Worm (Caenorhabditis elegans) whole organism, mixed stage, embryonic: ENCODE results near the gene dop-2.
A peak's percentile ranks its signal among the peaks of the same experiment; 100 is the strongest.

Source experiments
- bed-3 ChIP-seq: fragments of 200-800 bp; sonication (Bioruptor generic); optimal IDR thresholded peaks from 3 replicates; lab custom pipeline; 2018; ENCODE audit warnings: mild to moderate bottlenecking, missing genetic modification characterization, moderate library complexity, missing compliant biosample characterization
- blmp-1 ChIP-seq: fragments of 150-350 bp; optimal IDR thresholded peaks from 2 replicates; lab custom pipeline; 2014; ENCODE audit warnings: missing biosample characterization, missing genetic modification characterization
- ceh-43 ChIP-seq: fragments of 200-800 bp; sonication (Bioruptor generic); optimal IDR thresholded peaks from 2 replicates; lab custom pipeline; 2018; ENCODE audit warnings: mild to moderate bottlenecking, missing genetic modification characterization, moderate library complexity, missing compliant biosample characterization
- ces-1 ChIP-seq: fragments of 150-350 bp; optimal IDR thresholded peaks from 2 replicates; lab custom pipeline; 2014; ENCODE audit warnings: missing biosample characterization, missing genetic modification reagents, missing genetic modification characterization
- cnd-1 ChIP-seq: fragments of 200-800 bp; sonication (Bioruptor generic); optimal IDR thresholded peaks from 2 replicates; lab custom pipeline; 2018; ENCODE audit warnings: mild to moderate bottlenecking, missing genetic modification characterization, missing compliant biosample characterization
- drap-1 ChIP-seq: fragments of 200-800 bp; sonication (Bioruptor generic); optimal IDR thresholded peaks from 3 replicates; lab custom pipeline; 2018; ENCODE audit warnings: mild to moderate bottlenecking, missing genetic modification characterization, missing compliant biosample characterization
- elt-1 ChIP-seq: sonication (generic microtip); optimal IDR thresholded peaks from 2 replicates; lab custom pipeline; 2017; ENCODE audit warnings: missing genetic modification characterization, mild to moderate bottlenecking, missing compliant biosample characterization, antibody characterized with exemption, moderate library complexity, borderline replicate concordance; ENCODE audit not compliant: insufficient read depth
- flh-1 ChIP-seq: fragments of 200-800 bp; sonication (Bioruptor generic); optimal IDR thresholded peaks from 2 replicates; lab custom pipeline; 2018; ENCODE audit warnings: mild to moderate bottlenecking, missing genetic modification characterization, moderate library complexity, missing compliant biosample characterization
- hlh-1 ChIP-seq: fragments of 150-350 bp; optimal IDR thresholded peaks from 2 replicates; lab custom pipeline; 2014; ENCODE audit warnings: missing biosample characterization, missing genetic modification reagents, missing genetic modification characterization
- lin-13 ChIP-seq: fragments of 150-350 bp; optimal IDR thresholded peaks from 2 replicates; lab custom pipeline; 2014; ENCODE audit warnings: missing biosample characterization, missing genetic modification characterization
- lin-32 ChIP-seq: fragments of 200-800 bp; sonication (Bioruptor generic); optimal IDR thresholded peaks from 2 replicates; lab custom pipeline; 2018; ENCODE audit warnings: mild to moderate bottlenecking, missing genetic modification characterization, missing compliant biosample characterization
- lsy-2 ChIP-seq: fragments of 150-350 bp; optimal IDR thresholded peaks from 2 replicates; lab custom pipeline; 2014; ENCODE audit warnings: missing biosample characterization, missing genetic modification characterization
- mab-5 ChIP-seq: fragments of 150-350 bp; optimal IDR thresholded peaks from 2 replicates; lab custom pipeline; 2014; ENCODE audit warnings: missing biosample characterization, missing genetic modification characterization
- mep-1 ChIP-seq: fragments of 150-350 bp; optimal IDR thresholded peaks from 2 replicates; lab custom pipeline; 2017; ENCODE audit warnings: missing biosample characterization, missing genetic modification reagents, missing genetic modification characterization, inconsistent platforms
- mls-2 ChIP-seq: sonication (generic microtip); optimal IDR thresholded peaks from 2 replicates; lab custom pipeline; 2016; ENCODE audit warnings: mild to moderate bottlenecking, missing genetic modification characterization, moderate library complexity, missing compliant biosample characterization
- nhr-12 ChIP-seq: fragments of 150-350 bp; optimal IDR thresholded peaks from 2 replicates; lab custom pipeline; 2014; ENCODE audit warnings: missing biosample characterization, missing genetic modification characterization
- nhr-2 ChIP-seq: fragments of 150-350 bp; optimal IDR thresholded peaks from 2 replicates; lab custom pipeline; 2014; ENCODE audit warnings: missing biosample characterization, missing genetic modification characterization
- nhr-237 ChIP-seq: fragments of 150-350 bp; optimal IDR thresholded peaks from 2 replicates; lab custom pipeline; 2014; ENCODE audit warnings: missing biosample characterization, missing genetic modification characterization
- nhr-28 ChIP-seq: fragments of 150-350 bp; optimal IDR thresholded peaks from 2 replicates; lab custom pipeline; 2014; ENCODE audit warnings: missing biosample characterization, missing genetic modification characterization
- nhr-76 ChIP-seq: sonication (generic microtip); optimal IDR thresholded peaks from 2 replicates; lab custom pipeline; 2017; ENCODE audit warnings: missing biosample characterization, missing genetic modification characterization
- pha-4 ChIP-seq: fragments of 150-350 bp; optimal IDR thresholded peaks from 2 replicates; lab custom pipeline; 2018; ENCODE audit warnings: missing biosample characterization, missing genetic modification reagents, missing genetic modification characterization
- sem-2 ChIP-seq: fragments of 200-800 bp; sonication (Bioruptor generic); optimal IDR thresholded peaks from 2 replicates; lab custom pipeline; 2018; ENCODE audit warnings: mild to moderate bottlenecking, missing genetic modification characterization, missing compliant biosample characterization
- snpc-4 ChIP-seq: fragments of 150-350 bp; optimal IDR thresholded peaks from 2 replicates; lab custom pipeline; 2014; ENCODE audit warnings: missing biosample characterization, missing genetic modification characterization
- sptf-1 ChIP-seq: sonication (generic microtip); optimal IDR thresholded peaks from 2 replicates; lab custom pipeline; 2017; ENCODE audit warnings: mild to moderate bottlenecking, missing genetic modification characterization, moderate library complexity, missing compliant biosample characterization
- tbx-8 ChIP-seq: fragments of 200-800 bp; sonication (Bioruptor generic); optimal IDR thresholded peaks from 2 replicates; lab custom pipeline; 2018; ENCODE audit warnings: mild to moderate bottlenecking, missing genetic modification characterization, moderate library complexity, missing compliant biosample characterization
- unc-120 ChIP-seq: sonication (generic microtip); optimal IDR thresholded peaks from 2 replicates; lab custom pipeline; 2017; ENCODE audit warnings: missing genetic modification characterization, missing compliant biosample characterization; ENCODE audit not compliant: poor library complexity, severe bottlenecking
- unc-39 ChIP-seq: fragments of 150-350 bp; optimal IDR thresholded peaks from 2 replicates; lab custom pipeline; 2014; ENCODE audit warnings: missing biosample characterization, missing genetic modification characterization
- unc-62 ChIP-seq: fragments of 150-350 bp; optimal IDR thresholded peaks from 2 replicates; lab custom pipeline; 2014; ENCODE audit warnings: missing biosample characterization, missing genetic modification reagents, missing genetic modification characterization
- zip-8 ChIP-seq: fragments of 150-350 bp; optimal IDR thresholded peaks from 2 replicates; lab custom pipeline; 2014; ENCODE audit warnings: missing biosample characterization, missing genetic modification characterization
- ztf-11 ChIP-seq: fragments of 150-350 bp; optimal IDR thresholded peaks from 2 replicates; lab custom pipeline; 2014; ENCODE audit warnings: missing biosample characterization, missing genetic modification characterization

The dop-2 gene

DNA sequence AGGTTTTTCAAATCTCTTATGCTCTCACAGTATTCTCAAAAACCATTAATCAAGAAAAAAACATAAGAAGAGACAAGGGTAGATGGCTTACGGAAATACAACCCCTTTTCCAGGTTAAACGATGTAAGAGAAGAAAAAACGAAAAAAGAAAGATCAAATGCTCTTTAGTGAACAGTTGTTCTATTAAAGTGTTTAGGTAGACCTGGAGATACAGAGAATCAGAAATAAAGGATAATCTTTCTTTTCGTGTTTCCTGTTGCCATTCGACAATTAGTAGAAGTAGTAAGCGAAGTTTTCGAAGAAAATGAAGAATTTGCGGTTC is 25.1 kb upstream of the dop-2 start, which contains the start of gene K09G1.1:
Gene K09G1.1, plus strand, starts transcription at position 223 of the 322 bp plus-strand sequence.
- no peak for TF ChIP-seq ces-1
- no peak for TF ChIP-seq nhr-2
- no peak for TF ChIP-seq unc-62
- no peak for TF ChIP-seq flh-1 (GFP tag; lab: Kevin White, UChicago)
- no peak for TF ChIP-seq pha-4 (tag; lab: Kevin White, UChicago)
- TF ChIP-seq sem-2 (GFP tag; lab: Kevin White, UChicago), result no peak
- TF ChIP-seq drap-1 (GFP tag; lab: Kevin White, UChicago), result no peak
- TF ChIP-seq unc-39 (tag; lab: Kevin White, UChicago), result no peak
- TF ChIP-seq ztf-11 (tag; lab: Kevin White, UChicago), result no peak
- no peak for TF ChIP-seq nhr-12 (tag; lab: Kevin White, UChicago)
- TF ChIP-seq lin-32 (GFP tag; lab: Kevin White, UChicago), result no peak
- TF ChIP-seq mls-2 (tag; lab: Kevin White, UChicago), result no peak
- no peak for TF ChIP-seq nhr-237 (tag; lab: Kevin White, UChicago)
- TF ChIP-seq mep-1, result no peak
- TF ChIP-seq tbx-8 (GFP tag; lab: Kevin White, UChicago), result no peak
- TF ChIP-seq sptf-1, result no peak
- TF ChIP-seq elt-1 (tag; lab: Kevin White, UChicago), result no peak

DNA sequence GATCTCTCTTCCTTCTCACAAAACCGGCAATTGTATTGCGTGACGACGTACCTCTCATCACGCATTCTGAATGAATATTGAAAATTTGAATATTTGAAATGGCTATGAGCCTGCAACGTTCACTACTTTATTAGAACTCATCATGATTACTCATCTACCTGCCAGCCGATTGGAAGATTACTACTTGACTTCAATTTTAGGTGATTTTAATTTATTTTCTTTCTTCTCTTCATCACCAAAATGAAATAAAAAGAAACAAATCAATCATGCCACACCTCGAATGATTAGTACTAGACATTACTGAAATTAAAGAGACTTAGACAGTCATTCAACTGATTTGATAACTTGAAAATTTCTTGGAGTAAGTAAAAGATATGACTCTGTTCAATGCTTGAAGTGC is 24.1 kb upstream of the dop-2 start:
- TF ChIP-seq mep-1, result no peak
- TF ChIP-seq nhr-76 (tag; lab: Kevin White, UChicago), result no peak
- no peak for TF ChIP-seq nhr-12 (tag; lab: Kevin White, UChicago)
- TF ChIP-seq snpc-4 (tag; lab: Kevin White, UChicago), result no peak
- TF ChIP-seq mab-5, result no peak
- no peak for TF ChIP-seq flh-1 (GFP tag; lab: Kevin White, UChicago)
- TF ChIP-seq nhr-28 (tag; lab: Kevin White, UChicago), result no peak
- TF ChIP-seq ceh-43 (GFP tag; lab: Kevin White, UChicago), result no peak
- TF ChIP-seq unc-62, result no peak
- no peak for TF ChIP-seq drap-1 (GFP tag; lab: Kevin White, UChicago)
- no peak for TF ChIP-seq zip-8 (tag; lab: Kevin White, UChicago)
- no peak for TF ChIP-seq hlh-1 (tag; lab: Kevin White, UChicago)

DNA sequence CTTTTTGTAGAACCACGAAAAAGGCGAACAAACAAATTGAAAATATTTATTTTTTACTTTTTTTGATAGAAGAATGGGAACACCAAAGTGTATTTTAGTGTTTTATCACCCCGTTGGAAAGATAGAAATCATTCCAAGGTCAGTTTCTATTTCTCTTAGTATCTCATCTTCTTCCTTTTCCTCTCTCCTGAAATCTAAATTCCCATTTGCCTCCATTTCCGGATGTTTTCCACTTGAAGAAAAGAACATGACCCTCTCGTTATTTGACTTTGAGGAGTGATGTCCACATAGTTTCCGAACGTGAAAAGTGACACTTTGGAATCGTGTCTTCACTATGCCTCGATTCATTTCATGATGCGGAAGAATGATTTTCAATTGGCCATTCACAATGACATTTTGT is 20.7 kb upstream of the dop-2 start:
- no peak for TF ChIP-seq lin-13 (tag; lab: Kevin White, UChicago)
- TF ChIP-seq elt-1 (tag; lab: Kevin White, UChicago), result peak; percentile 63

ce11 chrV:9588574-9588973 is 19.8 kb upstream of the dop-2 start:
- TF ChIP-seq unc-39 (tag; lab: Kevin White, UChicago), result no peak
- TF ChIP-seq mab-5, result no peak
- peak; percentile 36 for TF ChIP-seq elt-1 (tag; lab: Kevin White, UChicago)
- TF ChIP-seq lin-13 (tag; lab: Kevin White, UChicago), result no peak
- TF ChIP-seq, all 35 proteins: peak for 1

- TF ChIP-seq nhr-28 (tag; lab: Kevin White, UChicago) (no peak), blmp-1 (tag; lab: Kevin White, UChicago) (no peak), sptf-1 (no peak), nhr-12 (tag; lab: Kevin White, UChicago) (no peak), lin-13 (tag; lab: Kevin White, UChicago) (no peak), tbx-8 (GFP tag; lab: Kevin White, UChicago) (no peak), ces-1 (no peak), ceh-43 (GFP tag; lab: Kevin White, UChicago) (no peak), nhr-2 (no peak), lsy-2 (no peak), unc-120 (no peak)
- TF ChIP-seq, all 35 proteins: peak for 0
These were observed 18.0 kb upstream of the dop-2 start, which contains the start of gene K09G1.2 for ce11 chrV:9590317-9590716. TSS of gene K09G1.2 (plus strand) at chrV:9590617.

- TF ChIP-seq nhr-28 (tag; lab: Kevin White, UChicago), result no peak
- TF ChIP-seq unc-62, result no peak
- TF ChIP-seq sem-2 (GFP tag; lab: Kevin White, UChicago), result no peak
- no peak for TF ChIP-seq hlh-1 (tag; lab: Kevin White, UChicago)
- no peak for TF ChIP-seq lin-32 (GFP tag; lab: Kevin White, UChicago)
- TF ChIP-seq bed-3 (GFP tag; lab: Kevin White, UChicago), result no peak
- no peak for TF ChIP-seq nhr-12 (tag; lab: Kevin White, UChicago)
- no peak for TF ChIP-seq ces-1
- no peak for TF ChIP-seq mep-1
- TF ChIP-seq cnd-1, result no peak
- TF ChIP-seq unc-39 (tag; lab: Kevin White, UChicago), result no peak
- no peak for TF ChIP-seq drap-1 (GFP tag; lab: Kevin White, UChicago)
- TF ChIP-seq ceh-43 (GFP tag; lab: Kevin White, UChicago), result no peak
- no peak for TF ChIP-seq pha-4 (tag; lab: Kevin White, UChicago)
- no peak for TF ChIP-seq ztf-11 (tag; lab: Kevin White, UChicago)
- TF ChIP-seq flh-1 (GFP tag; lab: Kevin White, UChicago), result no peak
These were observed 861 bp downstream of the dop-2 start for ce11 chrV:9609217-9609616.
